Worm (Caenorhabditis elegans) whole organism, mixed stage, embryonic: ENCODE data around the gene F42G2.5.

Experiments
- M03D4.4 ChIP-seq: sonication (generic microtip); optimal IDR thresholded peaks from 2 replicates; lab custom pipeline; 2017; ENCODE audit warnings: mild to moderate bottlenecking, missing genetic modification characterization, missing compliant biosample characterization
- blmp-1 ChIP-seq: fragments of 150-350 bp; optimal IDR thresholded peaks from 2 replicates; lab custom pipeline; 2014; ENCODE audit warnings: missing biosample characterization, missing genetic modification characterization
- drap-1 ChIP-seq: fragments of 200-800 bp; sonication (Bioruptor generic); optimal IDR thresholded peaks from 3 replicates; lab custom pipeline; 2018; ENCODE audit warnings: mild to moderate bottlenecking, missing genetic modification characterization, missing compliant biosample characterization
- elt-3 ChIP-seq: fragments of 150-350 bp; optimal IDR thresholded peaks from 2 replicates; lab custom pipeline; 2014; ENCODE audit warnings: missing biosample characterization, missing genetic modification characterization
- lsy-2 ChIP-seq: fragments of 150-350 bp; optimal IDR thresholded peaks from 2 replicates; lab custom pipeline; 2014; ENCODE audit warnings: missing biosample characterization, missing genetic modification characterization
- mep-1 ChIP-seq: fragments of 150-350 bp; optimal IDR thresholded peaks from 2 replicates; lab custom pipeline; 2017; ENCODE audit warnings: missing biosample characterization, missing genetic modification reagents, missing genetic modification characterization, inconsistent platforms
- nhr-12 ChIP-seq: fragments of 150-350 bp; optimal IDR thresholded peaks from 2 replicates; lab custom pipeline; 2014; ENCODE audit warnings: missing biosample characterization, missing genetic modification characterization
- pha-4 ChIP-seq: fragments of 150-350 bp; optimal IDR thresholded peaks from 2 replicates; lab custom pipeline; 2018; ENCODE audit warnings: missing biosample characterization, missing genetic modification reagents, missing genetic modification characterization
- unc-39 ChIP-seq: fragments of 150-350 bp; optimal IDR thresholded peaks from 2 replicates; lab custom pipeline; 2014; ENCODE audit warnings: missing biosample characterization, missing genetic modification characterization
- unc-62 ChIP-seq: fragments of 150-350 bp; optimal IDR thresholded peaks from 2 replicates; lab custom pipeline; 2014; ENCODE audit warnings: missing biosample characterization, missing genetic modification reagents, missing genetic modification characterization
- ztf-11 ChIP-seq: fragments of 150-350 bp; optimal IDR thresholded peaks from 2 replicates; lab custom pipeline; 2014; ENCODE audit warnings: missing biosample characterization, missing genetic modification characterization

DNA sequence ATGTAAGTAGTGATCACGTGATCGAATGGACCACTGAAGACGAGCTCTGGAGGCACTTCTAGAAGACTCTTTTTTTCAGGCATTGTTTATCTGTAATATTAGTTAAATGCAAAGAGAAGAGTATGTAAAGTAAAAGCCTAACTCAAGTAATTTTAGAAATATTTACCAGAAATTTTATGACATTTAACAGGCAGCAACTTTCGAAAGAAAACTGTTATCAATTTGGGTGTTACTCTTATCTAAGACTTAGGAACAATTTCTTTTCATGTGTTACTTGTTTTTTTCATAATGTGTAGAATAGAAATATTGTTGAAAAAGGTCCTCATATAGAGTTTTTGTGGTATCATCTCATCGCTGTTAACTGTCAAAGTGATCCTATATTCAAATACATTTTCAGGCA is at the start of gene F42G2.5, which contains the start of gene F42G2.7:
- TF ChIP-seq unc-39 (tag; lab: Kevin White, UChicago) (no peak), blmp-1 (tag; lab: Kevin White, UChicago) (no peak), unc-62 (GFP tag; lab: Kevin White, UChicago) (no peak), nhr-12 (tag; lab: Kevin White, UChicago) (no peak), lsy-2 (tag; lab: Kevin White, UChicago) (no peak), mep-1 (tag; lab: Kevin White, UChicago) (no peak), M03D4.4 (tag; lab: Kevin White, UChicago) (no peak), pha-4 (tag; lab: Kevin White, UChicago) (no peak), ztf-11 (tag; lab: Kevin White, UChicago) (no peak), drap-1 (GFP tag; lab: Kevin White, UChicago) (no peak), elt-3 (tag; lab: Kevin White, UChicago) (no peak)
